Worm (Caenorhabditis elegans) whole organism, young adult: ENCODE results near the gene C17C3.15.
"Not testable (repeated sequence)": the region's sequence is repeated elsewhere in the genome, so short reads cannot be mapped to it uniquely, and the experiment has no call there.

Experiments used
- B0261.1 ChIP-seq: sonication (generic microtip); optimal IDR thresholded peaks from 2 replicates; lab custom pipeline; 2016; ENCODE audit warnings: mild to moderate bottlenecking, missing genetic modification characterization, moderate library complexity, missing compliant biosample characterization
- F37B4.10 ChIP-seq: fragments of 200-800 bp; sonication (Bioruptor generic); IDR thresholded peaks from 2 replicates; pipeline ENCODE4 v1.3.6; 2022; ENCODE audit warnings: missing genetic modification characterization, missing compliant biosample characterization
- F39B2.1 ChIP-seq: fragments of 200-800 bp; sonication (Bioruptor generic); IDR thresholded peaks from 2 replicates; pipeline ENCODE4 v1.3.6; 2022; ENCODE audit warnings: missing genetic modification reagents, missing genetic modification characterization, missing compliant biosample characterization
- F57C9.4 ChIP-seq: sonication (generic microtip); optimal IDR thresholded peaks from 2 replicates; lab custom pipeline; 2017; ENCODE audit warnings: mild to moderate bottlenecking, missing genetic modification characterization, missing compliant biosample characterization
- K11D2.4 ChIP-seq: fragments of 200-800 bp; sonication (Bioruptor generic); IDR thresholded peaks from 2 replicates; pipeline ENCODE4 v1.3.6; 2022; ENCODE audit warnings: missing genetic modification reagents, missing genetic modification characterization, missing compliant biosample characterization
- Y56A3A.18 ChIP-seq: fragments of 200-800 bp; sonication (Bioruptor generic); IDR thresholded peaks from 2 replicates; pipeline ENCODE4 v1.3.6; 2022; ENCODE audit warnings: missing genetic modification reagents, missing genetic modification characterization, missing compliant biosample characterization
- ZK185.1 ChIP-seq: sonication (generic microtip); optimal IDR thresholded peaks from 2 replicates; lab custom pipeline; 2016; ENCODE audit warnings: mild to moderate bottlenecking, missing genetic modification characterization, missing compliant biosample characterization; ENCODE audit not compliant: poor library complexity, severe bottlenecking
- atf-7 ChIP-seq: sonication (generic microtip); optimal IDR thresholded peaks from 2 replicates; lab custom pipeline; 2017; ENCODE audit warnings: mild to moderate bottlenecking, missing genetic modification characterization, missing compliant biosample characterization
- attf-3 ChIP-seq: fragments of 200-800 bp; sonication (Bioruptor generic); conservative IDR thresholded peaks from 2 replicates; pipeline ENCODE4 v1.3.6; 2022; ENCODE audit warnings: missing genetic modification reagents, missing genetic modification characterization, missing compliant biosample characterization
- attf-5 ChIP-seq: fragments of 200-800 bp; sonication (Bioruptor generic); optimal IDR thresholded peaks from 2 replicates; lab custom pipeline; 2018; ENCODE audit warnings: mild to moderate bottlenecking, missing genetic modification characterization, missing compliant biosample characterization
- attf-6 ChIP-seq: fragments of 200-800 bp; sonication (Bioruptor generic); IDR thresholded peaks from 2 replicates; pipeline ENCODE4 v1.3.6; 2022; ENCODE audit warnings: missing genetic modification reagents, missing genetic modification characterization, missing compliant biosample characterization
- ccch-3 ChIP-seq: fragments of 200-800 bp; sonication (Bioruptor generic); optimal IDR thresholded peaks from 2 replicates; lab custom pipeline; 2018; ENCODE audit warnings: mild to moderate bottlenecking, missing genetic modification characterization, missing compliant biosample characterization
- cebp-1 ChIP-seq, 2 experiments: fragments of 200-800 bp in 1 of 2; sonication (Bioruptor generic) in 1 of 2; sonication (generic microtip) in 1 of 2; IDR thresholded peaks in 1 of 2; optimal IDR thresholded peaks in 1 of 2; 2 replicates each; pipeline versions ENCODE4 v1.3.6 to Lab custom; 2017 to 2022; ENCODE audit warnings: missing compliant biosample characterization in 2 of 2, missing genetic modification characterization in 2 of 2, mild to moderate bottlenecking in 1 of 2, missing genetic modification reagents in 1 of 2, moderate library complexity in 1 of 2
- ceh-27 ChIP-seq: fragments of 200-800 bp; sonication (Bioruptor generic); optimal IDR thresholded peaks from 2 replicates; lab custom pipeline; 2018; ENCODE audit warnings: mild to moderate bottlenecking, missing genetic modification characterization, moderate library complexity, missing compliant biosample characterization
- ceh-40 ChIP-seq: fragments of 200-800 bp; sonication (Bioruptor generic); IDR thresholded peaks from 2 replicates; pipeline ENCODE4 v1.3.6; 2022; ENCODE audit warnings: missing genetic modification characterization, missing compliant biosample characterization
- chd-7 ChIP-seq: sonication (generic microtip); optimal IDR thresholded peaks from 2 replicates; lab custom pipeline; 2016; ENCODE audit warnings: mild to moderate bottlenecking, missing genetic modification characterization, moderate library complexity, missing compliant biosample characterization
- dpl-1 ChIP-seq: fragments of 150-350 bp; optimal IDR thresholded peaks from 2 replicates; lab custom pipeline; 2014; ENCODE audit warnings: missing biosample characterization, missing genetic modification reagents, missing genetic modification characterization
- ets-4 ChIP-seq: fragments of 200-800 bp; sonication (Bioruptor generic); optimal IDR thresholded peaks from 2 replicates; lab custom pipeline; 2018; ENCODE audit warnings: mild to moderate bottlenecking, missing genetic modification characterization, missing compliant biosample characterization
- gei-17 ChIP-seq: fragments of 200-800 bp; sonication (Bioruptor generic); optimal IDR thresholded peaks from 2 replicates; lab custom pipeline; 2018; ENCODE audit warnings: mild to moderate bottlenecking, missing genetic modification characterization, missing compliant biosample characterization
- him-1 ChIP-seq: sonication (generic microtip); optimal IDR thresholded peaks from 2 replicates; lab custom pipeline; 2016; ENCODE audit warnings: missing genotype, missing genetic modification reagents, missing genetic modification characterization, missing compliant biosample characterization
- hsf-1 ChIP-seq: fragments of 200-800 bp; sonication (Bioruptor generic); IDR thresholded peaks from 2 replicates; pipeline ENCODE4 v1.3.6; 2022; ENCODE audit warnings: missing genetic modification reagents, missing genetic modification characterization, missing compliant biosample characterization
- let-607 ChIP-seq, 2 experiments: fragments of 200-800 bp in 1 of 2; sonication (Bioruptor generic) in 1 of 2; sonication (generic microtip) in 1 of 2; optimal IDR thresholded peaks; 2 replicates each; lab custom pipeline; 2016 to 2018; ENCODE audit warnings: mild to moderate bottlenecking in 2 of 2, missing compliant biosample characterization in 2 of 2, missing genetic modification characterization in 2 of 2, moderate library complexity in 2 of 2, missing genotype in 1 of 2
- lin-54 ChIP-seq: fragments of 200-800 bp; sonication (Bioruptor generic); optimal IDR thresholded peaks from 2 replicates; lab custom pipeline; 2018; ENCODE audit warnings: mild to moderate bottlenecking, missing genetic modification characterization, missing compliant biosample characterization
- lsy-27 ChIP-seq: sonication (generic microtip); optimal IDR thresholded peaks from 2 replicates; lab custom pipeline; 2017; ENCODE audit warnings: missing genetic modification characterization, mild to moderate bottlenecking, missing compliant biosample characterization, antibody characterized with exemption, missing genotype, borderline replicate concordance; ENCODE audit not compliant: insufficient read depth
- madf-3 ChIP-seq: fragments of 200-800 bp; sonication (Bioruptor generic); IDR thresholded peaks from 2 replicates; pipeline ENCODE4 v1.3.6; 2022; ENCODE audit warnings: missing genetic modification reagents, missing genetic modification characterization, missing compliant biosample characterization
- nfya-1 ChIP-seq: sonication (generic microtip); optimal IDR thresholded peaks from 2 replicates; lab custom pipeline; 2017; ENCODE audit warnings: antibody characterized with exemption, missing compliant biosample characterization, missing genetic modification characterization, borderline replicate concordance; ENCODE audit not compliant: insufficient read depth
- nhr-27 ChIP-seq: fragments of 200-800 bp; sonication (Bioruptor generic); optimal IDR thresholded peaks from 2 replicates; lab custom pipeline; 2018; ENCODE audit warnings: mild to moderate bottlenecking, missing genetic modification characterization, moderate library complexity, missing compliant biosample characterization
- pha-4 ChIP-seq: fragments of 150-350 bp; sonication (generic microtip); optimal IDR thresholded peaks from 2 replicates; lab custom pipeline; 2014; ENCODE audit warnings: missing biosample characterization, missing genetic modification reagents, missing genetic modification characterization
- rcor-1 ChIP-seq: fragments of 200-800 bp; sonication (Bioruptor generic); IDR thresholded peaks from 2 replicates; pipeline ENCODE4 v1.3.6; 2022; ENCODE audit warnings: missing genetic modification reagents, missing genetic modification characterization, missing compliant biosample characterization
- rec-8 ChIP-seq, 2 experiments: sonication (generic microtip); optimal IDR thresholded peaks; 2 replicates each; lab custom pipeline; 2016; ENCODE audit warnings: mild to moderate bottlenecking in 2 of 2, missing genetic modification characterization in 2 of 2, missing genetic modification reagents in 2 of 2, missing genotype in 2 of 2, missing biosample characterization in 1 of 2, missing compliant biosample characterization in 1 of 2, moderate library complexity in 1 of 2
- repo-1 ChIP-seq: sonication (generic microtip); optimal IDR thresholded peaks from 2 replicates; lab custom pipeline; 2017; ENCODE audit warnings: mild to moderate bottlenecking, missing genetic modification characterization, missing compliant biosample characterization
- somi-1 ChIP-seq: fragments of 200-800 bp; sonication (Bioruptor generic); optimal IDR thresholded peaks from 2 replicates; lab custom pipeline; 2018; ENCODE audit warnings: mild to moderate bottlenecking, missing genetic modification characterization, missing compliant biosample characterization
- tlf-1 ChIP-seq: fragments of 200-800 bp; sonication (Bioruptor generic); optimal IDR thresholded peaks from 2 replicates; lab custom pipeline; 2018; ENCODE audit warnings: mild to moderate bottlenecking, missing genetic modification characterization, missing compliant biosample characterization
- xnd-1 ChIP-seq: sonication (generic microtip); optimal IDR thresholded peaks from 2 replicates; lab custom pipeline; 2016; ENCODE audit warnings: missing genotype, missing genetic modification reagents, missing genetic modification characterization, missing compliant biosample characterization

C17C3.15 gene

ce11 chrII:5531855-5532328 is 38.6 kb upstream of the C17C3.15 start, which contains the start of gene C17C3.9:
TSS of gene C17C3.9 (minus strand) at chrII:5532278.
- TF ChIP-seq ZK185.1 (tag; lab: Kevin White, UChicago), result no peak
- no peak for TF ChIP-seq somi-1 (GFP tag; lab: Kevin White, UChicago)
- no peak for TF ChIP-seq F39B2.1 (GFP tag; lab: Robert Waterston, UW)
- no peak for TF ChIP-seq ccch-3 (GFP tag; lab: Kevin White, UChicago)
- TF ChIP-seq attf-6 (GFP tag; lab: Robert Waterston, UW), result no peak
- no peak for TF ChIP-seq cebp-1 (GFP tag; IDR thresholded peaks at IDR 0.05; lab: Robert Waterston, UW)
- TF ChIP-seq cebp-1 (tag; optimal IDR thresholded peaks at IDR 0.05; lab: Kevin White, UChicago), result no peak
- TF ChIP-seq him-1 (tag; lab: Kevin White, UChicago), result no peak
- no peak for TF ChIP-seq ceh-27 (GFP tag; lab: Kevin White, UChicago)
- TF ChIP-seq atf-7 (tag; lab: Kevin White, UChicago), result no peak
- no peak for TF ChIP-seq Y56A3A.18 (GFP tag; lab: Robert Waterston, UW)
- TF ChIP-seq rcor-1, result no peak
- TF ChIP-seq rec-8 (tag; optimal IDR thresholded peaks at IDR 0.05; lab: Kevin White, UChicago), result no peak
- TF ChIP-seq nfya-1 (tag; lab: Kevin White, UChicago), result no peak
- no peak for TF ChIP-seq repo-1
- no peak for TF ChIP-seq madf-3 (GFP tag; lab: Robert Waterston, UW)
- TF ChIP-seq xnd-1 (tag; lab: Kevin White, UChicago), result no peak
- no peak for TF ChIP-seq B0261.1
- TF ChIP-seq dpl-1 (GFP tag; lab: Kevin White, UChicago), result no peak

- TF ChIP-seq ets-4 (GFP tag; lab: Kevin White, UChicago), result no peak
- no peak for TF ChIP-seq lin-54 (GFP tag; lab: Kevin White, UChicago)
- no peak for TF ChIP-seq tlf-1 (GFP tag; lab: Kevin White, UChicago)
- TF ChIP-seq attf-5 (GFP tag; lab: Kevin White, UChicago), result no peak
- no peak for TF ChIP-seq ceh-40
- no peak for TF ChIP-seq chd-7 (tag; lab: Kevin White, UChicago)
- TF ChIP-seq ceh-27 (GFP tag; lab: Kevin White, UChicago), result no peak
- TF ChIP-seq let-607 (tag; optimal IDR thresholded peaks at IDR 0.05; lab: Kevin White, UChicago), result no peak
- no peak for TF ChIP-seq K11D2.4 (GFP tag; lab: Robert Waterston, UW)
- TF ChIP-seq lsy-27 (tag; lab: Kevin White, UChicago), result no peak
- no peak for TF ChIP-seq nhr-27 (tag; lab: Kevin White, UChicago)
- no peak for TF ChIP-seq F37B4.10 (GFP tag; lab: Robert Waterston, UW)
Observed at ce11 chrII:5533642-5534041, 36.8 kb upstream of the C17C3.15 start, which contains the start of gene hlh-26. TSS of gene hlh-26 (minus strand) at chrII:5533742.

ce11 chrII:5534939-5535338 is 35.5 kb upstream of the C17C3.15 start, which contains the start of gene hlh-25:
TSS of gene hlh-25 (plus strand) at chrII:5535239.
- not testable (repeated sequence) for TF ChIP-seq F57C9.4, pha-4, him-1 (tag; lab: Kevin White, UChicago)

- TF ChIP-seq gei-17, result no peak
- no peak for TF ChIP-seq hsf-1 (GFP tag; lab: Robert Waterston, UW)
- TF ChIP-seq attf-3 (GFP tag; lab: Robert Waterston, UW), result peak; percentile 39; the same call in 1 of the 2 replicates
Observed at ce11 chrII:5537078-5537477, 33.4 kb upstream of the C17C3.15 start.
